Fruit fly (Drosophila melanogaster) whole organism, embryonic: ENCODE measurements around the gene rho-5.

Experiments
- crp ChIP-seq, 2 experiments: fragments of 200-800 bp; sonication (Bioruptor generic); optimal IDR thresholded peaks; 2 replicates in 1 of 2; 3 replicates in 1 of 2; lab custom pipeline; 2017; ENCODE audit warnings: missing biosample characterization in 2 of 2, missing genetic modification characterization in 2 of 2, mild to moderate bottlenecking in 1 of 2, moderate library complexity in 1 of 2
- ewg ChIP-seq: fragments of 200-800 bp; sonication (Bioruptor generic); optimal IDR thresholded peaks from 3 replicates; lab custom pipeline; 2017; ENCODE audit warnings: mild to moderate bottlenecking, missing biosample characterization, missing genetic modification reagents, missing genetic modification characterization
- gem ChIP-seq: fragments of 200-800 bp; sonication (Bioruptor generic); optimal IDR thresholded peaks from 2 replicates; lab custom pipeline; 2019; ENCODE audit warnings: missing biosample characterization, mild to moderate bottlenecking, missing genetic modification characterization, moderate library complexity
- nerfin-2 ChIP-seq: fragments of 200-800 bp; sonication (Bioruptor generic); IDR thresholded peaks from 2 replicates; pipeline ENCODE4 v1.3.6; 2022; ENCODE audit warnings: missing biosample characterization, missing genetic modification characterization; ENCODE audit not compliant: partially characterized antibody
- zf30C ChIP-seq: fragments of 200-800 bp; sonication (Bioruptor generic); optimal IDR thresholded peaks from 3 replicates; lab custom pipeline; 2018; ENCODE audit warnings: missing biosample characterization, mild to moderate bottlenecking, missing genetic modification characterization

- TF ChIP-seq nerfin-2 (GFP tag; lab: Robert Waterston, UW) (no peak), ewg (no peak), zf30C (GFP tag; lab: Kevin White, UChicago) (no peak), gem (tag; lab: Kevin White, UChicago) (peak; percentile 33), crp (GFP tag; optimal IDR thresholded peaks at IDR 0.05; lab: Kevin White, UChicago) (peak; percentile 82 to 96)
Observed at dm6 chr2L:10342471-10342870, 31.2 kb downstream of the rho-5 start, which contains the start of gene Sps2.
